Fruit fly (Drosophila melanogaster): ENCODE data around the gene CG11122.
A peak's percentile ranks its signal among the peaks of the same experiment; 100 is the strongest.

The CG11122 gene

dm6 chrX:11124749-11125508 is 403 bp upstream of the CG11122 start, which contains the start of gene Rpt3 (continued):
- TF ChIP-seq CG11696 (GFP tag; IDR thresholded peaks at IDR 0.05): no peak
- peak; percentile 37 for TF ChIP-seq Myb (GFP tag; optimal IDR thresholded peaks at IDR 0.05)
- no peak for TF ChIP-seq CG3407 (GFP tag; optimal IDR thresholded peaks at IDR 0.05)
- TF ChIP-seq dimm (GFP tag; IDR thresholded peaks at IDR 0.05): no peak
- 0 out of 2 replicates have a peak, but pooled peaks have one; percentile 53 for TF ChIP-seq CG2129 (GFP tag; IDR thresholded peaks at IDR 0.05; ENCODE audit: partially characterized antibody)
- no peak for TF ChIP-seq sc (optimal IDR thresholded peaks at IDR 0.05)
- no peak for TF ChIP-seq sc (GFP tag; optimal IDR thresholded peaks at IDR 0.05)
- no peak for TF ChIP-seq CG1603 (tag; optimal IDR thresholded peaks at IDR 0.05)
- no peak for TF ChIP-seq D19A (tag; optimal IDR thresholded peaks at IDR 0.05)
- TF ChIP-seq Kr (GFP tag; optimal IDR thresholded peaks at IDR 0.05): no peak
- peak; percentile 27 for TF ChIP-seq CG30020 (tag; optimal IDR thresholded peaks at IDR 0.05)
- TF ChIP-seq toy (GFP tag; IDR thresholded peaks at IDR 0.05): no peak
- no peak for TF ChIP-seq Atf-2 (GFP tag; optimal IDR thresholded peaks at IDR 0.05)
- TF ChIP-seq btn (GFP tag; optimal IDR thresholded peaks at IDR 0.05): no peak
- TF ChIP-seq CG12659 (GFP tag; optimal IDR thresholded peaks at IDR 0.05): peak; percentile 44
- TF ChIP-seq Dip3 (GFP tag; optimal IDR thresholded peaks at IDR 0.05): no peak
- no peak for TF ChIP-seq ro (GFP tag; IDR thresholded peaks at IDR 0.05)
- no peak for TF ChIP-seq zfh1 (GFP tag; IDR thresholded peaks at IDR 0.05)
- no peak for TF ChIP-seq CG8765 (GFP tag; IDR thresholded peaks at IDR 0.05)
- no peak for TF ChIP-seq CG14965 (GFP tag; optimal IDR thresholded peaks at IDR 0.05; ENCODE audit: borderline replicate concordance)
- no peak for TF ChIP-seq Jarid2 (GFP tag; optimal IDR thresholded peaks at IDR 0.05)
- TF ChIP-seq sob (GFP tag; IDR thresholded peaks at IDR 0.05): no peak
- no peak for TF ChIP-seq CG3065 (GFP tag; optimal IDR thresholded peaks at IDR 0.05)
- TF ChIP-seq dan (GFP tag; IDR thresholded peaks at IDR 0.05): no peak
- TF ChIP-seq CG10274 (GFP tag; optimal IDR thresholded peaks at IDR 0.05): no peak
- TF ChIP-seq NK7.1 (GFP tag; optimal IDR thresholded peaks at IDR 0.05): no peak
- TF ChIP-seq Dp (GFP tag; optimal IDR thresholded peaks at IDR 0.05): peak; percentile 15
- TF ChIP-seq slp2 (GFP tag; optimal IDR thresholded peaks at IDR 0.05): no peak
- TF ChIP-seq stc (GFP tag; IDR thresholded peaks at IDR 0.05): no peak
- TF ChIP-seq Spps (tag; optimal IDR thresholded peaks at IDR 0.05): no peak
- peak; percentile 67 for TF ChIP-seq CG2116 (GFP tag; optimal IDR thresholded peaks at IDR 0.05)
- TF ChIP-seq CG10654 (GFP tag; optimal IDR thresholded peaks at IDR 0.05): no peak
- TF ChIP-seq ap (GFP tag; IDR thresholded peaks at IDR 0.05): no peak
- no peak for TF ChIP-seq H15 (GFP tag; IDR thresholded peaks at IDR 0.05)
- no peak for TF ChIP-seq CG4360 (GFP tag; IDR thresholded peaks at IDR 0.05)
- TF ChIP-seq CG13123 (GFP tag; optimal IDR thresholded peaks at IDR 0.05): no peak
- peak; percentile 90 for TF ChIP-seq BEAF-32 (GFP tag; optimal IDR thresholded peaks at IDR 0.05)
- TF ChIP-seq ac (GFP tag; optimal IDR thresholded peaks at IDR 0.05): no peak
- no peak for TF ChIP-seq CG11723 (GFP tag; optimal IDR thresholded peaks at IDR 0.05)
- no peak for TF ChIP-seq hkb (optimal IDR thresholded peaks at IDR 0.05)
- TF ChIP-seq hkb (GFP tag; IDR thresholded peaks at IDR 0.05): no peak
- no peak for TF ChIP-seq Hey (tag; optimal IDR thresholded peaks at IDR 0.05)
- TF ChIP-seq gsb (GFP tag; IDR thresholded peaks at IDR 0.05): no peak
- no peak for TF ChIP-seq Oaz (GFP tag; IDR thresholded peaks at IDR 0.05)
- TF ChIP-seq CG4282 (GFP tag; optimal IDR thresholded peaks at IDR 0.05): no peak
- TF ChIP-seq org-1 (GFP tag; optimal IDR thresholded peaks at IDR 0.05): no peak
- no peak for TF ChIP-seq CG4328 (GFP tag; optimal IDR thresholded peaks at IDR 0.05)
- TF ChIP-seq Nf-YB (GFP tag; optimal IDR thresholded peaks at IDR 0.05): no peak
- TF ChIP-seq CG7745 (tag; optimal IDR thresholded peaks at IDR 0.05): no peak
- TF ChIP-seq MBD-R2 (GFP tag; IDR thresholded peaks at IDR 0.05): peak; percentile 47
- peak; percentile 56 for TF ChIP-seq CG7963 (GFP tag; IDR thresholded peaks at IDR 0.05; ENCODE audit: partially characterized antibody)
- TF ChIP-seq p53 (GFP tag; optimal IDR thresholded peaks at IDR 0.05): no peak

Data from whole organism, embryonic.